Worm (Caenorhabditis elegans) whole organism, L1 larva: Measurements from ENCODE around the gene flwr-1.

Experiments used
- C16A3.4 ChIP-seq: fragments of 150-350 bp; optimal IDR thresholded peaks from 2 replicates; lab custom pipeline; 2014; ENCODE audit warnings: missing biosample characterization, missing genetic modification characterization
- C34B4.2 ChIP-seq: sonication (generic microtip); optimal IDR thresholded peaks from 2 replicates; lab custom pipeline; 2017; ENCODE audit warnings: mild to moderate bottlenecking, missing genetic modification characterization, missing compliant biosample characterization
- aha-1 ChIP-seq: fragments of 150-350 bp; optimal IDR thresholded peaks from 2 replicates; lab custom pipeline; 2014; ENCODE audit warnings: missing biosample characterization, missing genetic modification characterization
- aly-2 ChIP-seq: fragments of 150-350 bp; optimal IDR thresholded peaks from 2 replicates; lab custom pipeline; 2014; ENCODE audit warnings: missing biosample characterization, missing genetic modification characterization
- blmp-1 ChIP-seq: fragments of 150-350 bp; optimal IDR thresholded peaks from 2 replicates; lab custom pipeline; 2014; ENCODE audit warnings: missing biosample characterization, missing genetic modification characterization
- ceh-82 ChIP-seq, 3 experiments: fragments of 150-350 bp in 1 of 3; sonication (generic microtip) in 2 of 3; optimal IDR thresholded peaks; 2 replicates each; lab custom pipeline; 2014 to 2017; ENCODE audit warnings: missing biosample characterization in 3 of 3, missing genetic modification characterization in 3 of 3
- ceh-90 ChIP-seq: sonication (generic microtip); optimal IDR thresholded peaks from 2 replicates; lab custom pipeline; 2016; ENCODE audit warnings: missing genetic modification characterization, missing compliant biosample characterization
- dsc-1 ChIP-seq: sonication (generic microtip); optimal IDR thresholded peaks from 2 replicates; lab custom pipeline; 2016; ENCODE audit warnings: mild to moderate bottlenecking, missing genetic modification characterization, missing compliant biosample characterization
- efl-1 ChIP-seq, 4 experiments: fragments of 150-350 bp; optimal IDR thresholded peaks in 3 of 4; peaks in 1 of 4; 1 replicate in 1 of 4; 2 replicates in 3 of 4; lab custom pipeline; 2014; ENCODE audit warnings: missing biosample characterization in 2 of 4, missing genetic modification characterization in 2 of 4, missing genetic modification reagents in 2 of 4
- egl-27 ChIP-seq, 2 experiments: fragments of 150-350 bp in 1 of 2; sonication (generic microtip); optimal IDR thresholded peaks; 3 replicates each; lab custom pipeline; 2017 to 2018; ENCODE audit warnings: missing biosample characterization in 2 of 2, missing genetic modification characterization in 2 of 2, missing genetic modification reagents in 2 of 2
- ets-5 ChIP-seq: fragments of 200-800 bp; sonication (Bioruptor generic); IDR thresholded peaks from 2 replicates; pipeline ENCODE4 v1.3.6; 2022; ENCODE audit warnings: missing genetic modification characterization, missing compliant biosample characterization
- fkh-10 ChIP-seq: sonication (generic microtip); optimal IDR thresholded peaks from 2 replicates; lab custom pipeline; 2017; ENCODE audit warnings: missing biosample characterization, missing genetic modification reagents, missing genetic modification characterization
- fkh-8 ChIP-seq: sonication (generic microtip); optimal IDR thresholded peaks from 2 replicates; lab custom pipeline; 2016; ENCODE audit warnings: mild to moderate bottlenecking, missing genetic modification characterization, missing compliant biosample characterization
- fos-1 ChIP-seq: fragments of 150-350 bp; optimal IDR thresholded peaks from 2 replicates; lab custom pipeline; 2014; ENCODE audit warnings: missing biosample characterization, missing genetic modification characterization
- grh-1 ChIP-seq: fragments of 200-800 bp; sonication (Bioruptor generic); IDR thresholded peaks from 2 replicates; pipeline ENCODE4 v1.3.6; 2022; ENCODE audit warnings: missing genetic modification reagents, missing genetic modification characterization, missing compliant biosample characterization
- hlh-17 ChIP-seq: fragments of 200-800 bp; sonication (Bioruptor generic); optimal IDR thresholded peaks from 2 replicates; lab custom pipeline; 2018; ENCODE audit warnings: missing genetic modification characterization, mild to moderate bottlenecking, missing compliant biosample characterization, moderate library complexity, borderline replicate concordance
- hlh-4 ChIP-seq: sonication (generic microtip); optimal IDR thresholded peaks from 2 replicates; lab custom pipeline; 2016; ENCODE audit warnings: mild to moderate bottlenecking, missing genetic modification characterization, missing compliant biosample characterization
- irx-1 ChIP-seq: sonication (generic microtip); optimal IDR thresholded peaks from 2 replicates; lab custom pipeline; 2016; ENCODE audit warnings: missing genetic modification characterization, missing compliant biosample characterization
- isw-1 ChIP-seq: fragments of 200-800 bp; sonication (Bioruptor generic); IDR thresholded peaks from 2 replicates; pipeline ENCODE4 v1.3.6; 2022; ENCODE audit warnings: missing genetic modification characterization, missing compliant biosample characterization
- lin-14 ChIP-seq: fragments of 200-800 bp; sonication (Bioruptor generic); optimal IDR thresholded peaks from 2 replicates; lab custom pipeline; 2018; ENCODE audit warnings: mild to moderate bottlenecking, missing genetic modification characterization, moderate library complexity, missing compliant biosample characterization
- lin-39 ChIP-seq: fragments of 150-350 bp; optimal IDR thresholded peaks from 2 replicates; lab custom pipeline; 2014; ENCODE audit warnings: missing biosample characterization, missing genetic modification reagents, missing genetic modification characterization
- lir-3 ChIP-seq: sonication (generic microtip); optimal IDR thresholded peaks from 2 replicates; lab custom pipeline; 2016; ENCODE audit warnings: mild to moderate bottlenecking, missing genetic modification characterization, moderate library complexity, missing compliant biosample characterization; ENCODE audit not compliant: poor library complexity
- lsy-2 ChIP-seq, 2 experiments: fragments of 150-350 bp; optimal IDR thresholded peaks; 2 replicates each; lab custom pipeline; 2014; ENCODE audit warnings: missing biosample characterization in 2 of 2, missing genetic modification characterization in 2 of 2
- mab-9 ChIP-seq: fragments of 200-800 bp; sonication (Bioruptor generic); IDR thresholded peaks from 2 replicates; pipeline ENCODE4 v1.3.6; 2022; ENCODE audit warnings: missing genetic modification reagents, missing genetic modification characterization, missing compliant biosample characterization
- mdl-1 ChIP-seq, 2 experiments: fragments of 150-350 bp; optimal IDR thresholded peaks; 2 replicates each; lab custom pipeline; 2014 to 2017; ENCODE audit warnings: missing biosample characterization in 2 of 2, missing genetic modification characterization in 2 of 2, inconsistent platforms in 1 of 2
- mef-2 ChIP-seq: fragments of 150-350 bp; optimal IDR thresholded peaks from 2 replicates; lab custom pipeline; 2014; ENCODE audit warnings: missing biosample characterization, missing genetic modification characterization
- nhr-12 ChIP-seq: sonication (generic microtip); optimal IDR thresholded peaks from 2 replicates; lab custom pipeline; 2017; ENCODE audit warnings: missing biosample characterization, missing genetic modification characterization
- nhr-20 ChIP-seq: sonication (generic microtip); optimal IDR thresholded peaks from 2 replicates; lab custom pipeline; 2016; ENCODE audit warnings: mild to moderate bottlenecking, missing genetic modification characterization, missing compliant biosample characterization
- nhr-28 ChIP-seq: fragments of 150-350 bp; optimal IDR thresholded peaks from 2 replicates; lab custom pipeline; 2014; ENCODE audit warnings: missing biosample characterization, missing genetic modification characterization
- nhr-71 ChIP-seq: sonication (generic microtip); optimal IDR thresholded peaks from 2 replicates; lab custom pipeline; 2016; ENCODE audit warnings: mild to moderate bottlenecking, missing genetic modification characterization, moderate library complexity, missing compliant biosample characterization
- nhr-85 ChIP-seq: sonication (generic microtip); peaks from one replicate; lab custom pipeline; 2016; ENCODE audit warnings: missing genetic modification characterization, inconsistent platforms, missing compliant biosample characterization
- nhr-90 ChIP-seq: sonication (generic microtip); optimal IDR thresholded peaks from 2 replicates; lab custom pipeline; 2016; ENCODE audit warnings: mild to moderate bottlenecking, missing genetic modification characterization, missing compliant biosample characterization; ENCODE audit not compliant: poor library complexity
- pag-3 ChIP-seq: sonication (generic microtip); optimal IDR thresholded peaks from 2 replicates; lab custom pipeline; 2017; ENCODE audit warnings: missing genetic modification characterization, mild to moderate bottlenecking, missing compliant biosample characterization, antibody characterized with exemption, borderline replicate concordance; ENCODE audit not compliant: insufficient read depth
- rnt-1 ChIP-seq: sonication (generic microtip); optimal IDR thresholded peaks from 2 replicates; lab custom pipeline; 2016; ENCODE audit warnings: mild to moderate bottlenecking, missing genetic modification characterization, moderate library complexity, missing compliant biosample characterization
- skn-1 ChIP-seq: fragments of 150-350 bp; optimal IDR thresholded peaks from 2 replicates; lab custom pipeline; 2014; ENCODE audit warnings: missing biosample characterization, missing genetic modification characterization
- snpc-4 ChIP-seq: fragments of 150-350 bp; optimal IDR thresholded peaks from 2 replicates; lab custom pipeline; 2014; ENCODE audit warnings: missing biosample characterization, missing genetic modification characterization
- snu-23 ChIP-seq: sonication (generic microtip); optimal IDR thresholded peaks from 2 replicates; lab custom pipeline; 2016; ENCODE audit warnings: missing genetic modification characterization, missing compliant biosample characterization
- sptf-1 ChIP-seq: fragments of 150-350 bp; optimal IDR thresholded peaks from 2 replicates; lab custom pipeline; 2014; ENCODE audit warnings: missing biosample characterization, missing genetic modification characterization
- tbx-2 ChIP-seq: sonication (generic microtip); optimal IDR thresholded peaks from 2 replicates; lab custom pipeline; 2016; ENCODE audit warnings: missing genetic modification characterization, missing compliant biosample characterization
- tlp-1 ChIP-seq: fragments of 150-350 bp; optimal IDR thresholded peaks from 2 replicates; lab custom pipeline; 2014; ENCODE audit warnings: missing biosample characterization, missing genetic modification characterization
- unc-130 ChIP-seq: fragments of 150-350 bp; optimal IDR thresholded peaks from 2 replicates; lab custom pipeline; 2017; ENCODE audit warnings: missing biosample characterization, missing genetic modification characterization, inconsistent platforms
- ztf-11 ChIP-seq, 2 experiments: sonication (generic microtip); optimal IDR thresholded peaks; 2 replicates each; lab custom pipeline; 2016 to 2017; ENCODE audit warnings: missing genetic modification characterization in 2 of 2, missing biosample characterization in 1 of 2, missing compliant biosample characterization in 1 of 2
- ztf-4 ChIP-seq: fragments of 150-350 bp; optimal IDR thresholded peaks from 2 replicates; lab custom pipeline; 2014; ENCODE audit warnings: missing biosample characterization, missing genetic modification characterization

The flwr-1 gene

ce11 chrX:14970221-14970801, at the start of gene flwr-1, which contains the start of gene tbc-1 (continued):
- peak; percentile 53 for TF ChIP-seq lin-14 (GFP tag; lab: Kevin White, UChicago)
- TF ChIP-seq ceh-82 (tag; optimal IDR thresholded peaks at IDR 0.05; lab: Kevin White, UChicago): peak in 1 of 3 experiments; percentile 62
- TF ChIP-seq snpc-4: peak; percentile 18
- TF ChIP-seq C34B4.2: no peak
- TF ChIP-seq nhr-20: peak; percentile 17
- TF ChIP-seq fkh-8 (tag; lab: Kevin White, UChicago): peak; percentile 51
- no peak for TF ChIP-seq fkh-10 (GFP tag; lab: Kevin White, UChicago)
- no peak for TF ChIP-seq nhr-85 (tag; lab: Kevin White, UChicago)
- TF ChIP-seq aha-1 (tag; lab: Kevin White, UChicago): no peak
- TF ChIP-seq tlp-1: no peak
- TF ChIP-seq mab-9 (GFP tag; lab: Robert Waterston, UW): no peak
- TF ChIP-seq mef-2 (tag; lab: Kevin White, UChicago): peak; percentile 3
- TF ChIP-seq C16A3.4 (tag; lab: Kevin White, UChicago): no peak
- no peak for TF ChIP-seq nhr-28 (tag; lab: Kevin White, UChicago)
- TF ChIP-seq nhr-90: no peak
- TF ChIP-seq rnt-1 (tag; lab: Kevin White, UChicago): peak; percentile 29
- peak in 1 of 2 experiments; percentile 38 for TF ChIP-seq mdl-1 (tag; optimal IDR thresholded peaks at IDR 0.05; lab: Kevin White, UChicago)
- TF ChIP-seq aly-2 (tag; lab: Kevin White, UChicago): no peak
- TF ChIP-seq irx-1 (tag; lab: Kevin White, UChicago): no peak
- TF ChIP-seq pag-3 (tag; lab: Kevin White, UChicago): no peak
- TF ChIP-seq egl-27 (tag; optimal IDR thresholded peaks at IDR 0.05; lab: Kevin White, UChicago): no peak
- TF ChIP-seq ztf-11 (tag; optimal IDR thresholded peaks at IDR 0.05; lab: Kevin White, UChicago): no peak
- TF ChIP-seq nhr-12: no peak
- TF ChIP-seq snu-23 (GFP tag; lab: Kevin White, UChicago): peak; percentile 49
- no peak for TF ChIP-seq sptf-1
- peak; percentile 37 for TF ChIP-seq dsc-1
- TF ChIP-seq grh-1 (GFP tag; lab: Robert Waterston, UW): no peak
- TF ChIP-seq tbx-2 (tag; lab: Kevin White, UChicago): peak; percentile 16
- no peak for TF ChIP-seq efl-1 (optimal IDR thresholded peaks at IDR 0.05; lab: Kevin White, UChicago)
- TF ChIP-seq efl-1 (GFP tag; optimal IDR thresholded peaks at IDR 0.05 in 1 of 2; lab: Kevin White, UChicago): peak in 1 of 2 experiments; percentile 59
- no peak for TF ChIP-seq ztf-4 (tag; lab: Kevin White, UChicago)
- no peak for TF ChIP-seq lir-3 (tag; lab: Kevin White, UChicago)

ce11 chrX:15016102-15016501, 46.0 kb upstream of the flwr-1 start:
- TF ChIP-seq ceh-90 (no peak), fkh-10 (GFP tag; lab: Kevin White, UChicago) (peak; percentile 54), lin-14 (GFP tag; lab: Kevin White, UChicago) (peak; percentile 47)

DNA sequence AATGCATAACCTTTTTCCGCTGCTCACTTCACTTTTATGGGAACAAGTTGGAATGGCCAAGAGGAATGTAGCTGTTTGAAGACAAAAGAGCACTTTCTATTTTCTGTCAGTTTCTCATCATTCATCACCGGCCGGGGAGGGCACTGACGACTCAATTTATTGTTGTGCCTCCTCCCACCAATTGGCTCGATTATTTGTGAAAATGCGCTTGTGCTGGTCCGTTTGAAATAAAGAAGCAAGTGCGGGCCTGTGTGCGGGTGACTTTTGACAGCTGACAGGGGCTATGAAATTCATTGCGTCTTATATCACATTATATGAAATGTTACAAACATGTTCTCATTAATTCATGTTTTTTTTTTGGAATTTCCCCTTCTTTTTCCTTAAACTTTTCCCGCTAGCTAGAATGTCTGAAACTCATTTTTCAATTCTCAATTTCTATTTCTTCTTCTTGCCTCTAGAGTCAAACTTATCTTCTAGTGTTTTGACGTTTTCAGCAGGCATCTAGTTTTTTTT, 43.9 kb upstream of the flwr-1 start:
- no peak for TF ChIP-seq isw-1 (GFP tag; lab: Robert Waterston, UW)
- no peak for TF ChIP-seq fos-1
- TF ChIP-seq lsy-2 (tag; optimal IDR thresholded peaks at IDR 0.05; lab: Kevin White, UChicago): peak in 1 of 2 experiments; percentile 17
- TF ChIP-seq lin-14 (GFP tag; lab: Kevin White, UChicago): peak; percentile 68
- TF ChIP-seq tbx-2 (tag; lab: Kevin White, UChicago): no peak
- no peak for TF ChIP-seq skn-1 (tag; lab: Kevin White, UChicago)
- TF ChIP-seq tlp-1: no peak
- no peak for TF ChIP-seq lir-3 (tag; lab: Kevin White, UChicago)
- TF ChIP-seq nhr-90: no peak
- no peak for TF ChIP-seq nhr-12
- peak; percentile 9 for TF ChIP-seq snu-23 (GFP tag; lab: Kevin White, UChicago)
- TF ChIP-seq rnt-1 (tag; lab: Kevin White, UChicago): peak; percentile 63
- no peak for TF ChIP-seq lin-39 (tag; lab: Kevin White, UChicago)
- no peak for TF ChIP-seq ets-5 (GFP tag; lab: Robert Waterston, UW)
- TF ChIP-seq C34B4.2: no peak
- no peak for TF ChIP-seq mab-9 (GFP tag; lab: Robert Waterston, UW)
- TF ChIP-seq hlh-17 (GFP tag; lab: Kevin White, UChicago): no peak
- TF ChIP-seq efl-1 (optimal IDR thresholded peaks at IDR 0.05; lab: Kevin White, UChicago): no peak
- TF ChIP-seq efl-1 (GFP tag; optimal IDR thresholded peaks at IDR 0.05 in 1 of 2; lab: Kevin White, UChicago): no peak
- TF ChIP-seq hlh-4 (tag; lab: Kevin White, UChicago): no peak
- no peak for TF ChIP-seq mef-2 (tag; lab: Kevin White, UChicago)
- TF ChIP-seq nhr-71: peak; percentile 52
- TF ChIP-seq unc-130 (tag; lab: Kevin White, UChicago): peak; percentile 37
- TF ChIP-seq blmp-1 (tag; lab: Kevin White, UChicago): no peak
